Fruit fly (Drosophila melanogaster): ENCODE data around the gene msl-2.

The msl-2 gene

dm6 chr2L:3472242-3472641 is 6.3 kb upstream of the msl-2 start, which contains the start of gene Pgant4 (continued):
- no peak for TF ChIP-seq Deaf1 (tag; optimal IDR thresholded peaks at IDR 0.05)
- TF ChIP-seq CG34376 (GFP tag; optimal IDR thresholded peaks at IDR 0.05), result peak; percentile 13
- no peak for TF ChIP-seq CG7963 (GFP tag; IDR thresholded peaks at IDR 0.05; ENCODE audit: partially characterized antibody)
- TF ChIP-seq wek (GFP tag; optimal IDR thresholded peaks at IDR 0.05), result peak; percentile 18
- no peak for TF ChIP-seq gcm (GFP tag; optimal IDR thresholded peaks at IDR 0.05)
- no peak for TF ChIP-seq en (GFP tag; optimal IDR thresholded peaks at IDR 0.05)
- no peak for TF ChIP-seq CG10274 (GFP tag; optimal IDR thresholded peaks at IDR 0.05)
- peak; percentile 48 for TF ChIP-seq CoRest (tag; optimal IDR thresholded peaks at IDR 0.05)
- TF ChIP-seq hth (optimal IDR thresholded peaks at IDR 0.05), result no peak
- TF ChIP-seq Aef1 (GFP tag; IDR thresholded peaks at IDR 0.05), result peak; percentile 60; the same call in 2 of the 3 replicates
- peak; percentile 27 for TF ChIP-seq Myb (GFP tag; optimal IDR thresholded peaks at IDR 0.05)
- TF ChIP-seq Sox102F (GFP tag; optimal IDR thresholded peaks at IDR 0.05), result no peak
- no peak for TF ChIP-seq oc (tag; optimal IDR thresholded peaks at IDR 0.05)
- TF ChIP-seq Rx (GFP tag; IDR thresholded peaks at IDR 0.05), result peak; percentile 40; the same call in 1 of the 2 replicates
- no peak for TF ChIP-seq trem (tag; optimal IDR thresholded peaks at IDR 0.05)
- no peak for TF ChIP-seq ham (GFP tag; IDR thresholded peaks at IDR 0.05)
- TF ChIP-seq insv (GFP tag; optimal IDR thresholded peaks at IDR 0.05), result peak in 1 of 2 experiments; percentile 49
- no peak for TF ChIP-seq CG30020 (tag; optimal IDR thresholded peaks at IDR 0.05)
- TF ChIP-seq CG2202 (tag; optimal IDR thresholded peaks at IDR 0.05), result no peak
- peak; percentile 51; the same call in 2 of the 3 replicates for TF ChIP-seq zfh1 (GFP tag; IDR thresholded peaks at IDR 0.05)
- TF ChIP-seq sim (GFP tag; IDR thresholded peaks at IDR 0.05), result no peak
- TF ChIP-seq onecut (GFP tag; IDR thresholded peaks at IDR 0.05), result peak; percentile 82
- TF ChIP-seq hbn (GFP tag; IDR thresholded peaks at IDR 0.05; ENCODE audit: partially characterized antibody), result no peak
- TF ChIP-seq CG10543 (GFP tag; optimal IDR thresholded peaks at IDR 0.05), result peak; percentile 25
- TF ChIP-seq sob (GFP tag; IDR thresholded peaks at IDR 0.05), result peak; percentile 78
- TF ChIP-seq C15 (GFP tag; IDR thresholded peaks at IDR 0.05), result no peak
- TF ChIP-seq ara (GFP tag; IDR thresholded peaks at IDR 0.05), result 0 out of 2 replicates have a peak, but pooled peaks have one; percentile 17
- TF ChIP-seq Dad (GFP tag; optimal IDR thresholded peaks at IDR 0.05), result no peak
- peak; percentile 13 for TF ChIP-seq CG1602 (GFP tag; optimal IDR thresholded peaks at IDR 0.05)
- TF ChIP-seq bab2 (GFP tag; optimal IDR thresholded peaks at IDR 0.05), result peak; percentile 48
- peak; percentile 65; the same call in 1 of the 2 replicates for TF ChIP-seq CG1024 (GFP tag; IDR thresholded peaks at IDR 0.05)
- no peak for TF ChIP-seq gro (GFP tag; optimal IDR thresholded peaks at IDR 0.05)
- peak; percentile 42; the same call in 1 of the 2 replicates for TF ChIP-seq ranshi (GFP tag; IDR thresholded peaks at IDR 0.05)
- peak; percentile 22 for TF ChIP-seq dmrt11E (tag; optimal IDR thresholded peaks at IDR 0.05)
- peak; percentile 62 for TF ChIP-seq CG3847 (GFP tag; IDR thresholded peaks at IDR 0.05)
- TF ChIP-seq CG12744 (GFP tag; optimal IDR thresholded peaks at IDR 0.05), result peak; percentile 45
- no peak for TF ChIP-seq CG8478 (optimal IDR thresholded peaks at IDR 0.05)
- peak; percentile 49; the same call in 1 of the 2 replicates for TF ChIP-seq E2f1 (GFP tag; IDR thresholded peaks at IDR 0.05)
- no peak for TF ChIP-seq dm (GFP tag; optimal IDR thresholded peaks at IDR 0.05)
- TF ChIP-seq eyg (GFP tag; optimal IDR thresholded peaks at IDR 0.05), result no peak
- TF ChIP-seq GATAe (GFP tag; conservative IDR thresholded peaks at IDR 0.05), result no peak
- TF ChIP-seq CG10979 (tag; optimal IDR thresholded peaks at IDR 0.05), result peak; percentile 47
- TF ChIP-seq Six4 (GFP tag; optimal IDR thresholded peaks at IDR 0.05), result no peak
- peak; percentile 53 for TF ChIP-seq HmgZ (tag; optimal IDR thresholded peaks at IDR 0.05)
- no peak for TF ChIP-seq seq (GFP tag; IDR thresholded peaks at IDR 0.05)
- TF ChIP-seq Atf3 (GFP tag; optimal IDR thresholded peaks at IDR 0.05), result peak; percentile 15
- no peak for TF ChIP-seq cad (GFP tag; optimal IDR thresholded peaks at IDR 0.05)
- no peak for TF ChIP-seq YL-1 (GFP tag; optimal IDR thresholded peaks at IDR 0.05)
- TF ChIP-seq Spps (tag; optimal IDR thresholded peaks at IDR 0.05), result no peak
- TF ChIP-seq Abd-B (GFP tag; optimal IDR thresholded peaks at IDR 0.05), result no peak
- TF ChIP-seq CG18262 (tag; optimal IDR thresholded peaks at IDR 0.05), result peak; percentile 16
- TF ChIP-seq CG17802 (tag; optimal IDR thresholded peaks at IDR 0.05), result no peak
